Worm (Caenorhabditis elegans) whole organism, L4/young adult: ENCODE results near the gene Y42G9A.2.

Experiments used
- W03F9.2 ChIP-seq: fragments of 150-350 bp; optimal IDR thresholded peaks from 2 replicates; lab custom pipeline; 2014; ENCODE audit warnings: missing biosample characterization, missing genetic modification characterization
- dao-5 ChIP-seq: sonication (generic microtip); optimal IDR thresholded peaks from 2 replicates; lab custom pipeline; 2016; ENCODE audit warnings: missing genotype, missing genetic modification characterization, moderate library complexity, missing compliant biosample characterization
- him-1 ChIP-seq: sonication (generic microtip); optimal IDR thresholded peaks from 2 replicates; lab custom pipeline; 2016; ENCODE audit warnings: missing genotype, missing genetic modification reagents, missing genetic modification characterization, missing compliant biosample characterization

DNA sequence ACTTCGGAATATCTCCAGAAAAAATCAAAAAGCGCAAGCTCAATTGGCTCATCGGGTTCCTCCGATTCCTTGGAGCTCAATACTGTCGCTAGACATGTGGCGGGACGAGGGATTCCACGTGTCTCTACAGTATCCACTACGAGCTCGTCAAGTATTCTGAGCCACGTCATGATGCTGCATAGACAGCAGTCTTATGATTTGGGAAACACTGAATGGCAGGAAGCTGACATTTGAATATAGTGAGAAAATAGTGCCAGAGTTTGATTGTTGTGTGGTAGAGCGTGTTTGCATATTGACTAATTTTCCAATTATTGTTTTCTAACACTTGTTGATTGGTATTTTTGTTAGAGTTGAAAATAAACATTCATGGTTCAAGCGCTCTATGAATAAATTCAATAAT lies 15.4 kb downstream of the Y42G9A.2 start:
- TF ChIP-seq him-1 (tag; lab: Kevin White, UChicago), result no peak
- no peak for TF ChIP-seq W03F9.2 (tag; lab: Kevin White, UChicago)
- TF ChIP-seq dao-5 (tag; lab: Kevin White, UChicago), result no peak
